Fruit fly (Drosophila melanogaster): ENCODE results near the gene CG15395.

The CG15395 gene

DNA sequence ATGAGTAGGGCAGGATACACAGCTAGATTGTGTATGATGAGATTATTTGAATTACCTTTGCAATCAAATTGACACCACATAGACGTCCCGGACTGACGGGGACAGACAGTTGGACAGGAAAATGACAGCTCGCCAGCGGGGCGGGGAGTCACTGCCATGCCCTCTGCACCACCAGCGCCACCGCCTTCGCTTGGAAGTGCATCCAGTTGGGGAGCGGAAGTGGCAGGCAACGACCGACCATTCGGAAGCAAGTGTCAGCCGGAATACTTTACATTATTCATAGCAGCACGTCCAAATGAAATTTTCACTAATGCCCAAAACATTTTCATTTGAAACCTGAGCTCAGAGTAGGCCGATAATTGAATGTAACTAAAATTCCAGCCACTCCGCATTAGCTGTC lies at the start of gene CG15395:
CG15395 (plus strand) TSS at position 301 of the 400 bp plus-strand sequence.
- TF ChIP-seq CG17806 (tag; optimal IDR thresholded peaks at IDR 0.05) = no peak
- no peak for TF ChIP-seq CG15710 (tag; optimal IDR thresholded peaks at IDR 0.05)
- TF ChIP-seq CG13204 (GFP tag; optimal IDR thresholded peaks at IDR 0.05) = no peak
- TF ChIP-seq Pif1B (GFP tag; optimal IDR thresholded peaks at IDR 0.05) = no peak
- no peak for TF ChIP-seq EcR (GFP tag; optimal IDR thresholded peaks at IDR 0.05)
- no peak for TF ChIP-seq Ets98B (GFP tag; IDR thresholded peaks at IDR 0.05)
- TF ChIP-seq CG10348 (GFP tag; IDR thresholded peaks at IDR 0.05) = no peak
- TF ChIP-seq CG4496 (GFP tag; IDR thresholded peaks at IDR 0.05) = no peak
- TF ChIP-seq Snoo (tag; optimal IDR thresholded peaks at IDR 0.05) = no peak
- TF ChIP-seq CG14655 (GFP tag; optimal IDR thresholded peaks at IDR 0.05) = no peak
- TF ChIP-seq CG32121 (GFP tag; IDR thresholded peaks at IDR 0.05) = no peak
- no peak for TF ChIP-seq CG9948 (tag; optimal IDR thresholded peaks at IDR 0.05)
- TF ChIP-seq CG8159 (tag; optimal IDR thresholded peaks at IDR 0.05) = no peak
- no peak for TF ChIP-seq fd96Ca (GFP tag; IDR thresholded peaks at IDR 0.05)
- TF ChIP-seq CG34367 (tag; optimal IDR thresholded peaks at IDR 0.05) = no peak

DNA sequence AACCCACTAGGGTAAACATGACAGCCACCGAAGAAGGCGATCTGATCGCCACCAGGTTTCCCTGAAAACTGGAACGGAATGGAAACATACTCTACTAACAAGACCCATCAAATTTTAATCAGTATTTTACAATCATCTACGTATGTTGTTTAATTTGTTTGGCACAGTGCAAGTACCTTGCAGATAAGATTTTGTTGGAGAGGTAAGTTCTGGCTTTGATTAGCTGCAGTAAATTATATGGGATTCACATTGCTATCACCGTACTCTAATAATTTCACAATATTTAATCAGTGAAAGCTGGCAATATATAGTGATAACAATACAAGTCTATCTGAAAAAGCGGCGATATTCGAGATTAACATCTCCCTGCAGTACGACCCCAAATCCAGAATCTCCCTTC lies 45.0 kb upstream of the CG15395 start, which contains the start of gene Cyp309a1:
Cyp309a1 (minus strand) TSS at position 73 of the 400 bp plus-strand sequence.
- no peak for TF ChIP-seq Snoo (tag; optimal IDR thresholded peaks at IDR 0.05)
- no peak for TF ChIP-seq Pif1A (GFP tag; optimal IDR thresholded peaks at IDR 0.05)

DNA sequence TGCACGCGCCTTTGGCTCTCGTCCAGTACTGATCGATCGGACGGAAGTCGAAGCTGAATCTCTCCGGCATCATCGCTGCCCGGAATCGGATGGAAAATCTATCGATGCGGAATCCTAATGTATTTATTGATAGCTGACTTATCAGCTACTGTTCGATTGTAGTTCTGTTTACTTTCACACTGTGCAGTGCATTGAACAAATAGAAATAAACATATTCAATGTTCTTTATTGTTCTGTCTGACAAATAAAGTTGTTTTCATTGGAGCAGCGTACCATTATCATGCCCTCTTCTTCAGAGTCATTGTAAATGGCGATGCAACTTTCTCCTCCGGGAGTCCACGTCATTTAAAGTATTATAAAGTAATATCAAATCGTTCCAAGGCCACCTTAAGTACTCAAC lies 36.9 kb upstream of the CG15395 start, which contains the start of gene Cyp309a2:
Cyp309a2 (minus strand) TSS at position 101 of the 400 bp plus-strand sequence.
- no peak for TF ChIP-seq CG8301 (tag; optimal IDR thresholded peaks at IDR 0.05)
- no peak for TF ChIP-seq EcR (GFP tag; optimal IDR thresholded peaks at IDR 0.05)
- TF ChIP-seq CG13204 (GFP tag; optimal IDR thresholded peaks at IDR 0.05) = no peak
- no peak for TF ChIP-seq gl (tag; optimal IDR thresholded peaks at IDR 0.05)
- TF ChIP-seq CG9948 (tag; optimal IDR thresholded peaks at IDR 0.05) = no peak
- TF ChIP-seq CG8159 (tag; optimal IDR thresholded peaks at IDR 0.05) = no peak
- TF ChIP-seq D1 (tag; optimal IDR thresholded peaks at IDR 0.05) = no peak
- no peak for TF ChIP-seq CG12605 (GFP tag; IDR thresholded peaks at IDR 0.05)
- no peak for TF ChIP-seq CG10348 (GFP tag; IDR thresholded peaks at IDR 0.05)
- TF ChIP-seq Pif1A (GFP tag; optimal IDR thresholded peaks at IDR 0.05) = no peak
- TF ChIP-seq Pif1B (GFP tag; optimal IDR thresholded peaks at IDR 0.05) = no peak
- no peak for TF ChIP-seq CG34367 (tag; optimal IDR thresholded peaks at IDR 0.05)
- no peak for TF ChIP-seq CG4496 (GFP tag; IDR thresholded peaks at IDR 0.05)
- TF ChIP-seq Snoo (tag; optimal IDR thresholded peaks at IDR 0.05) = no peak

DNA sequence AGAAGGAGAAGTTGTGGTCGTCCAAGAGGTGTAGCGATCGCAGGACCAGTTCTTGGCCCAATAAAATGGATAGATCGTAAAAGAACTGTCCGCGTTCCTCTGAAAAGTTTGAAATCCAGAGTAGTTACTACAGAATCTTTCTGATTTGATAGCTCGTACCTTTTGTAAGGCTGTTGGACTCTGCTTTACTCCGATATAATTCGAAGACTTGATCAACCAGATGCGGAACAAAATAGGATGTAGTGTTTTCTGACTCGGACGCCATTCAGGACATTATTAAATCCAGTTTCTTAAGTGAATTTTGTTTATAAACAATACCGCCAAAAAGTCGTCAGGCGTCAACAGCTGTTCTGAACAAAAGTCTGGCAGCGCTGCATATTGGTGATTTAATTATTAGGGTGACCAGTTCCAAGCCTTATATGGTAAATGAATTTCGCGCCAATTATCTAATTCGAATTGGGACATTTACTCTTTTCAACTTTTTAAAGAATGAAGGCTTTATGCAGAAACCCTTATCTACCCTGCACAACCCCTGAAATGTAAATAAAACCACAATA lies 35.0 kb upstream of the CG15395 start, which contains the start of the genes Rad1 and Sws1:
Rad1 (minus strand) TSS at position 336 of the 557 bp plus-strand sequence.
Sws1 (minus strand) TSS at position 336 of the 557 bp plus-strand sequence.
- no peak for TF ChIP-seq CG9948 (tag; optimal IDR thresholded peaks at IDR 0.05)
- TF ChIP-seq CG34367 (tag; optimal IDR thresholded peaks at IDR 0.05) = no peak
- no peak for TF ChIP-seq Ets98B (GFP tag; IDR thresholded peaks at IDR 0.05)

DNA sequence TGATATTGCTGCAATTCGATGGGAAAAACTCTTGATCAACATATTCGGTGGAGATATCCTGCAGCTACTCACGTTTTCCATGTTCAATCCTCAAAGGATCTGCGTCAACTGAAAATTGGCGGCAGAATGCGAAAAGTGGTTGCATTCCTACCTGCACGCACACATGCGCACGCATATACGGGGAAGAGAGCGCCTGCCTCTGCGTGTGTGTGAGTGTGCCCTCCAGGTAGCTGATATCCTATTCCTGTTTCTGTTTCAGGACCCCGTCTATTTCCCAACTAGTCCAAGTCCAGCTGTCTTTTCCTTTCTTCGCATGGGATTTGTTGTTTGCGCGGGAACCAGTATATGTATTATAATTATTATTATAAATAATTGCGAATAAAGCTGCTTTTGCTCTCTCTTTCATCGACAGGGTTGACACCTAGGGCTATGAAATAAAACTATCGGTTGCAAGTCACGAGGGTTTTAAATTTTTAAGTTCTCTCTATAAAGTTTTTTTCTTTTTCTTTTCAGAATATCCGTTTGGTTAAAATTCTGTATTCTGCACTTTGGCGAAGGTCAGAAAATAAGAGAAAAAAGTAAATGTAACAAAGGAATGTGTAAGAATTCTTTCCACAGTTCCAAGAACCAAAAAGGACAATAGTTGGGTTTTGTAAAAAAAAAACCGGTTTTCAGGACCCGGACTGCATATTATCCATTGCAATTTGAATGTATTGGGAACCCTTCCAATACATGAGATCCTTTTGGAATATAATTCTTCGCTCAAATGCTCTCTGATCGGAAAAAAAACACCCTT lies 33.0 kb upstream of the CG15395 start, which contains the start of gene insv:
insv (minus strand) TSS at position 433 of the 796 bp plus-strand sequence.
- TF ChIP-seq Ets98B (GFP tag; IDR thresholded peaks at IDR 0.05) (no peak), CG15710 (tag; optimal IDR thresholded peaks at IDR 0.05) (peak; percentile 3)

DNA sequence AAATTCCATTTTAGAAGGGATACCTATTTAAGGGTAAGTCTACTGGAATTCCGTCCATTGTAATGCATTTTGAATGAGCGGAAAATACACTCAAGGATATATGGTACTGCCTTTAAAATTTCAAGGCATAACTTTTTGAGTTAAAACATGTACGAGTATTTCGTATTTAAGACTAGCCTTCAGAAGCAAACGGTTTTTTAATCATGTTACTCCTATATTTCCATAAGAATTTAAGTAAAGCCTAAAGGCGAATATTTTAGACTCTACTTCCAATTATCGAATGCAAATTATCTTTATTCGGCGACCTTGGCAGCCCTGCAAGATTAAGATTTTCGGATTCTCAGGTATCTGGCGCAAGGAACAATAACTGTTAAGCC lies 32.4 kb upstream of the CG15395 start, which contains the start of gene Elba2:
Elba2 (plus strand) TSS at position 327 of the 377 bp plus-strand sequence.
- TF ChIP-seq fd96Ca (GFP tag; IDR thresholded peaks at IDR 0.05) (no peak), CG32121 (GFP tag; IDR thresholded peaks at IDR 0.05) (no peak), CG13204 (GFP tag; optimal IDR thresholded peaks at IDR 0.05) (no peak), CG15710 (tag; optimal IDR thresholded peaks at IDR 0.05) (no peak)

DNA sequence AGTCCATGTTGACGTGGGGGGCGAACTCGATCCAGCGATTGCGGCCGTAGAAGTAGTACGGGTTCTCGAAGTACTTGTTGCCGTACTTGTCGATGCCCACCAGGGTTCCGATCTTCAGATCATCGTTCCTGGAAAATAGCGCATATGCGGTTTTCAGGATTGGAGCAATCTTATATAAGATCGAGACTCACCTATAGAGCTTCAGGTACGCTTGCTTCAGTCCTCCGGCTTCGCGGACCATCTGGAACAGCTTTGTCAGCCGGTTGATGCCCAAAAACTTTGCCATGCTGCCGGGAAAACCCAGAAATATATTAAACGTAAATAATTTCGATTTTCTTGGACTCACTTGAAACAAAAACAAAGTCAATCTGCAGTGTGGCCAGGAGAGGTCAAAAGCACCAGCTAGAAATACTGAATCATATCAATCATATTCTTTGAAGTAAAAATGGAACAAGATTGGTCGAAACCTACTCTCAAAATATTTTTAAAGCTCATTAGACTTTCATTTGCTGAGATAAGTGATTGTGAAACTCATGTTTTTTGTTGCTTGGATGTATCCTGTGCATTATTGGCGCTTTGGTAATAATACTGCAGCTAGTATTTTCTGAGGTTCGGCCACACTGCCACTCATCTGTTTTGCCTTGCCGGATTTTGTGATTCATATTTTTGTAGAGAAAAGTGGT lies 30.0 kb upstream of the CG15395 start, which contains the start of the genes ND-B17.2 and Arpc5:
ND-B17.2 (minus strand) TSS at position 504 of the 683 bp plus-strand sequence.
Arpc5 (plus strand) TSS at position 624 of the 683 bp plus-strand sequence.
- TF ChIP-seq CG8159 (tag; optimal IDR thresholded peaks at IDR 0.05) = peak; percentile 19
- no peak for TF ChIP-seq CG8301 (tag; optimal IDR thresholded peaks at IDR 0.05)
- TF ChIP-seq CG15710 (tag; optimal IDR thresholded peaks at IDR 0.05) = peak; percentile 1

All from whole organism, pupa.